Fruit fly (Drosophila melanogaster): ENCODE measurements around the gene CG3679.

DNA sequence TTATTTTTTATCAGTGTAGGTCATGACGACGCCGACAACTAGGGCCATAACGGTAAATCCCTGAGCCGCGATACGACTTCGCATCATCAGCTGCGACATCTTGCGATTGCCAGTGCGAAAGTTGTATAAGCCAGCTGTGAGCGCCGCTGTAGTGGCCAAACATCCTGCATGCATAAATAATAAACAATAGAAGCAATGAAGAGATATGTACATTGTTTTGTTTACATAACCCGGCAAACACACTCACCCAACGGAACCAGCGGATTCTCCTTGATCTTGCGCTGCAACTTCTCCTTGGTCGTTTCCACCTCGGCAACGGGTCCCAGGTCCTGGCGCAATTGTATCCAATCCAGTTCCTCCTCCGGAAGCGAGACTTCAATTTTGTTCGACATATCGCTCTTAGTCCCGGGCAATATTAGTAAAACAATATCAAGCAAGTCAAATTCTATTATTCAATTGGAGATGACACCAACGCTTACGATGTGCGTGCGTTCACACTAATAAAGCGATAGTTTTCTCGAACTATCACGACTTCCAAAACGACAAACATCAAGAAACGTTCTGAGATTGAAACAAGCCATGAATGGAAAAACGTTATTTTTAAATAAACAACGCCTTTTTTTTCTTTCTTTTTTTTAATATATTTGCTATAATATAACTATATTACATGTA is 28.0 kb downstream of the CG3679 start:
- TF ChIP-seq lz (GFP tag; optimal IDR thresholded peaks at IDR 0.05), result no peak
- no peak for TF ChIP-seq esn (GFP tag; optimal IDR thresholded peaks at IDR 0.05)
- TF ChIP-seq Sox15 (GFP tag; optimal IDR thresholded peaks at IDR 0.05), result no peak
- no peak for TF ChIP-seq CG8119 (GFP tag; IDR thresholded peaks at IDR 0.05)
- peak; percentile 90 for TF ChIP-seq fkh (GFP tag; optimal IDR thresholded peaks at IDR 0.05)
- no peak for TF ChIP-seq CG6276 (GFP tag; optimal IDR thresholded peaks at IDR 0.05)
- no peak for TF ChIP-seq acj6 (GFP tag; optimal IDR thresholded peaks at IDR 0.05)
- no peak for TF ChIP-seq Sox102F (GFP tag; optimal IDR thresholded peaks at IDR 0.05)

All from whole organism, prepupa.